Fruit fly (Drosophila melanogaster) whole organism, adult: ENCODE data around the gene CG32237.

ENCODE experiments used
- CG7101 ChIP-seq: fragments of 200-800 bp; sonication (Bioruptor generic); optimal IDR thresholded peaks from 2 replicates; lab custom pipeline; 2018; ENCODE audit warnings: missing biosample characterization, mild to moderate bottlenecking, missing genetic modification characterization, moderate library complexity
- bab1 ChIP-seq: fragments of 200-800 bp; sonication (Bioruptor generic); optimal IDR thresholded peaks from 3 replicates; lab custom pipeline; 2019; ENCODE audit warnings: missing biosample characterization, mild to moderate bottlenecking, missing genetic modification characterization, moderate library complexity

dm6 chr3L:4805751-4806150 lies 46.5 kb downstream of the CG32237 start:
- TF ChIP-seq bab1 (no peak), CG7101 (tag; lab: Kevin White, UChicago) (no peak)
